Fruit fly (Drosophila melanogaster): Measurements from ENCODE around the gene CG14285.

The CG14285 gene

dm6 chr3R:19060173-19060572 is 35.3 kb downstream of the CG14285 start (continued):
- TF ChIP-seq CG13624 (GFP tag; optimal IDR thresholded peaks at IDR 0.05) = no peak
- no peak for TF ChIP-seq grn (GFP tag; optimal IDR thresholded peaks at IDR 0.05)
- no peak for TF ChIP-seq CG8281 (tag; optimal IDR thresholded peaks at IDR 0.05)
- no peak for TF ChIP-seq Mrtf (GFP tag; IDR thresholded peaks at IDR 0.05)
- no peak for TF ChIP-seq CG8765 (GFP tag; IDR thresholded peaks at IDR 0.05)
- no peak for TF ChIP-seq odd (GFP tag; optimal IDR thresholded peaks at IDR 0.05)
- no peak for TF ChIP-seq Ets65A (GFP tag)
- TF ChIP-seq sug (tag; optimal IDR thresholded peaks at IDR 0.05) = peak; percentile 24
- TF ChIP-seq Oaz (GFP tag; IDR thresholded peaks at IDR 0.05) = no peak
- TF ChIP-seq E2f1 (GFP tag; IDR thresholded peaks at IDR 0.05) = no peak
- TF ChIP-seq sens-2 (GFP tag; IDR thresholded peaks at IDR 0.05) = no peak
- TF ChIP-seq Dll (GFP tag; IDR thresholded peaks at IDR 0.05; ENCODE audit: partially characterized antibody) = no peak
- TF ChIP-seq tx (GFP tag; optimal IDR thresholded peaks at IDR 0.05) = no peak
- no peak for TF ChIP-seq jigr1 (GFP tag; IDR thresholded peaks at IDR 0.05)
- TF ChIP-seq slp2 (GFP tag; optimal IDR thresholded peaks at IDR 0.05) = no peak
- no peak for TF ChIP-seq Ets97D (GFP tag; optimal IDR thresholded peaks at IDR 0.05)
- TF ChIP-seq toy (GFP tag; IDR thresholded peaks at IDR 0.05) = no peak
- no peak for TF ChIP-seq hbn (GFP tag; IDR thresholded peaks at IDR 0.05; ENCODE audit: partially characterized antibody)
- TF ChIP-seq bigmax (GFP tag; optimal IDR thresholded peaks at IDR 0.05) = no peak
- TF ChIP-seq Meics (GFP tag; optimal IDR thresholded peaks at IDR 0.05) = no peak
- no peak for TF ChIP-seq vfl (GFP tag; optimal IDR thresholded peaks at IDR 0.05)
- TF ChIP-seq MTF-1 (GFP tag; optimal IDR thresholded peaks at IDR 0.05; ENCODE audit: borderline replicate concordance) = no peak
- no peak for TF ChIP-seq phol (tag; optimal IDR thresholded peaks at IDR 0.05)
- no peak for TF ChIP-seq CG3995 (GFP tag; optimal IDR thresholded peaks at IDR 0.05)
- no peak for TF ChIP-seq lmd (GFP tag; IDR thresholded peaks at IDR 0.05)
- TF ChIP-seq NK7.1 (GFP tag; optimal IDR thresholded peaks at IDR 0.05) = no peak
- no peak for TF ChIP-seq CG1647 (GFP tag; optimal IDR thresholded peaks at IDR 0.05)
- no peak for TF ChIP-seq CkIIα-i1 (GFP tag; IDR thresholded peaks at IDR 0.05)
- no peak for TF ChIP-seq sc (optimal IDR thresholded peaks at IDR 0.05)
- no peak for TF ChIP-seq sc (GFP tag; optimal IDR thresholded peaks at IDR 0.05)
- no peak for TF ChIP-seq CG17186 (GFP tag; optimal IDR thresholded peaks at IDR 0.05)
- TF ChIP-seq Ada2b (GFP tag; IDR thresholded peaks at IDR 0.05) = no peak
- TF ChIP-seq Rx (GFP tag; IDR thresholded peaks at IDR 0.05) = no peak
- no peak for TF ChIP-seq CG4424 (GFP tag; optimal IDR thresholded peaks at IDR 0.05)
- TF ChIP-seq D19A (tag; optimal IDR thresholded peaks at IDR 0.05) = no peak
- no peak for TF ChIP-seq ewg (GFP tag; optimal IDR thresholded peaks at IDR 0.05)
- no peak for TF ChIP-seq CG4360 (GFP tag; IDR thresholded peaks at IDR 0.05)
- TF ChIP-seq CG11456 (GFP tag; IDR thresholded peaks at IDR 0.05) = no peak
- TF ChIP-seq Hr39 (optimal IDR thresholded peaks at IDR 0.05) = no peak
- no peak for TF ChIP-seq HHEX (GFP tag; optimal IDR thresholded peaks at IDR 0.05)
- no peak for TF ChIP-seq Stat92E (GFP tag; optimal IDR thresholded peaks at IDR 0.05)
- TF ChIP-seq CG3281 (GFP tag; optimal IDR thresholded peaks at IDR 0.05) = peak; percentile 2
- no peak for TF ChIP-seq D (optimal IDR thresholded peaks at IDR 0.05)
- TF ChIP-seq D (GFP tag; optimal IDR thresholded peaks at IDR 0.05) = no peak
- no peak for TF ChIP-seq CG15073 (GFP tag; optimal IDR thresholded peaks at IDR 0.05)
- no peak for TF ChIP-seq CG11723 (GFP tag; optimal IDR thresholded peaks at IDR 0.05)
- TF ChIP-seq CG14710 (tag; optimal IDR thresholded peaks at IDR 0.05) = no peak
- no peak for TF ChIP-seq NC2β (GFP tag; optimal IDR thresholded peaks at IDR 0.05)
- TF ChIP-seq Kr (GFP tag; optimal IDR thresholded peaks at IDR 0.05) = no peak
- no peak for TF ChIP-seq CG10979 (tag; optimal IDR thresholded peaks at IDR 0.05)

Data from whole organism, embryonic.